Worm (Caenorhabditis elegans): ENCODE measurements around the gene B0284.3.

ce11 chrIII:4404339-4404836 lies 24.8 kb upstream of the B0284.3 start, which contains the start of the genes R07E5.17 and snfc-5:
- TF ChIP-seq W03F9.2 (tag; optimal IDR thresholded peaks at IDR 0.05), result no peak
- TF ChIP-seq dao-5 (tag; optimal IDR thresholded peaks at IDR 0.05), result no peak
